Fruit fly (Drosophila melanogaster) whole organism, pupa: ENCODE measurements around the gene Tre1.

ENCODE experiments used
- CG10348 ChIP-seq: fragments of 200-800 bp; sonication (Bioruptor generic); IDR thresholded peaks from 2 replicates; pipeline ENCODE4 v1.3.6; 2022; ENCODE audit warnings: missing biosample characterization, missing genetic modification characterization
- CG12605 ChIP-seq: fragments of 200-800 bp; sonication (Bioruptor generic); IDR thresholded peaks from 2 replicates; pipeline ENCODE4 v1.3.6; 2022; ENCODE audit warnings: missing biosample characterization, missing genetic modification characterization
- CG13204 ChIP-seq: fragments of 200-800 bp; sonication (Bioruptor generic); optimal IDR thresholded peaks from 2 replicates; lab custom pipeline; 2018; ENCODE audit warnings: missing biosample characterization, mild to moderate bottlenecking, missing genetic modification characterization, moderate library complexity
- CG14655 ChIP-seq: fragments of 200-800 bp; sonication (Bioruptor generic); optimal IDR thresholded peaks from 3 replicates; lab custom pipeline; 2017; ENCODE audit warnings: mild to moderate bottlenecking, missing biosample characterization, missing genetic modification reagents, missing genetic modification characterization
- CG15710 ChIP-seq: fragments of 200-800 bp; sonication (Bioruptor generic); optimal IDR thresholded peaks from 2 replicates; lab custom pipeline; 2018; ENCODE audit warnings: missing biosample characterization, mild to moderate bottlenecking, missing genetic modification characterization, moderate library complexity
- CG17806 ChIP-seq: fragments of 200-800 bp; sonication (Bioruptor generic); optimal IDR thresholded peaks from 2 replicates; lab custom pipeline; 2018; ENCODE audit warnings: missing biosample characterization, mild to moderate bottlenecking, missing genetic modification characterization, moderate library complexity
- CG32121 ChIP-seq: fragments of 200-800 bp; sonication (Bioruptor generic); IDR thresholded peaks from 2 replicates; pipeline ENCODE4 v1.3.6; 2022; ENCODE audit warnings: missing biosample characterization, missing genetic modification characterization
- CG34367 ChIP-seq: fragments of 200-800 bp; sonication (Bioruptor generic); optimal IDR thresholded peaks from 2 replicates; lab custom pipeline; 2018; ENCODE audit warnings: missing biosample characterization, mild to moderate bottlenecking, missing genetic modification characterization
- CG4496 ChIP-seq: fragments of 200-800 bp; sonication (Bioruptor generic); IDR thresholded peaks from 3 replicates; pipeline ENCODE4 v1.3.6; 2022; ENCODE audit warnings: missing biosample characterization, missing genetic modification characterization
- CG8159 ChIP-seq: fragments of 200-800 bp; sonication (Bioruptor generic); optimal IDR thresholded peaks from 3 replicates; lab custom pipeline; 2018; ENCODE audit warnings: missing biosample characterization, mild to moderate bottlenecking, missing genetic modification characterization, moderate library complexity
- CG8301 ChIP-seq: fragments of 200-800 bp; sonication (Bioruptor generic); optimal IDR thresholded peaks from 2 replicates; lab custom pipeline; 2018; ENCODE audit warnings: missing biosample characterization, mild to moderate bottlenecking, missing genetic modification characterization
- CG9948 ChIP-seq: fragments of 200-800 bp; sonication (Bioruptor generic); optimal IDR thresholded peaks from 2 replicates; lab custom pipeline; 2018; ENCODE audit warnings: missing biosample characterization, mild to moderate bottlenecking, missing genetic modification characterization, moderate library complexity
- D1 ChIP-seq: fragments of 200-800 bp; sonication (Bioruptor generic); optimal IDR thresholded peaks from 2 replicates; lab custom pipeline; 2018; ENCODE audit warnings: missing biosample characterization, mild to moderate bottlenecking, missing genetic modification characterization, moderate library complexity
- EcR ChIP-seq: fragments of 200-800 bp; sonication (Bioruptor generic); optimal IDR thresholded peaks from 3 replicates; lab custom pipeline; 2019; ENCODE audit warnings: missing biosample characterization, missing genetic modification characterization, mild to moderate bottlenecking, moderate library complexity, missing genetic modification reagents
- Ets98B ChIP-seq: fragments of 200-800 bp; sonication (Bioruptor generic); IDR thresholded peaks from 2 replicates; pipeline ENCODE4 v1.3.6; 2022; ENCODE audit warnings: missing biosample characterization, missing genetic modification characterization
- Pif1A ChIP-seq: fragments of 200-800 bp; sonication (Bioruptor generic); optimal IDR thresholded peaks from 3 replicates; lab custom pipeline; 2016; ENCODE audit warnings: missing biosample characterization, missing genetic modification characterization
- Pif1B ChIP-seq: fragments of 200-800 bp; sonication (Bioruptor generic); optimal IDR thresholded peaks from 3 replicates; lab custom pipeline; 2016; ENCODE audit warnings: missing biosample characterization, missing genetic modification characterization
- Snoo ChIP-seq: fragments of 200-800 bp; sonication (Bioruptor generic); optimal IDR thresholded peaks from 3 replicates; lab custom pipeline; 2017; ENCODE audit warnings: missing biosample characterization, mild to moderate bottlenecking, missing genetic modification characterization, inconsistent platforms
- fd96Ca ChIP-seq: fragments of 200-800 bp; sonication (Bioruptor generic); IDR thresholded peaks from 3 replicates; pipeline ENCODE4 v1.3.6; 2022; ENCODE audit warnings: missing biosample characterization, missing genetic modification characterization
- gl ChIP-seq: fragments of 200-800 bp; sonication (Bioruptor generic); optimal IDR thresholded peaks from 2 replicates; lab custom pipeline; 2018; ENCODE audit warnings: missing biosample characterization, mild to moderate bottlenecking, missing genetic modification characterization
- rn ChIP-seq: fragments of 200-800 bp; sonication (Bioruptor generic); IDR thresholded peaks from 2 replicates; pipeline ENCODE4 v1.3.6; 2022; ENCODE audit warnings: missing biosample characterization, missing genetic modification characterization

The Tre1 gene

dm6 chrX:5695035-5695434 is 15.3 kb upstream of the Tre1 start, which contains the start of gene CG3149:
Gene CG3149, minus strand, starts transcription at chrX:5695205.
- no peak for TF ChIP-seq fd96Ca (GFP tag; lab: Robert Waterston, UW)
- TF ChIP-seq CG32121 (GFP tag; lab: Robert Waterston, UW), result no peak
- no peak for TF ChIP-seq Ets98B (GFP tag; lab: Robert Waterston, UW)

- TF ChIP-seq fd96Ca (GFP tag; lab: Robert Waterston, UW), result peak; percentile 40; the same call in 1 of the 3 replicates
- TF ChIP-seq CG4496 (GFP tag; lab: Robert Waterston, UW), result peak; percentile 11; the same call in 1 of the 3 replicates
- TF ChIP-seq CG15710, result no peak
- TF ChIP-seq CG8301 (tag; lab: Kevin White, UChicago), result peak; percentile 10
- TF ChIP-seq Pif1A (GFP tag; lab: Kevin White, UChicago), result no peak
- no peak for TF ChIP-seq CG13204 (GFP tag; lab: Kevin White, UChicago)
- no peak for TF ChIP-seq Ets98B (GFP tag; lab: Robert Waterston, UW)
Observed at dm6 chrX:5690651-5691379, 11.0 kb upstream of the Tre1 start.

dm6 chrX:5690216-5690523 is 10.4 kb upstream of the Tre1 start:
- TF ChIP-seq CG34367 (tag; lab: Kevin White, UChicago) (no peak), gl (tag; lab: Kevin White, UChicago) (no peak), CG10348 (GFP tag; lab: Robert Waterston, UW) (no peak), D1 (tag; lab: Kevin White, UChicago) (no peak), Ets98B (GFP tag; lab: Robert Waterston, UW) (no peak), Pif1B (no peak)

dm6 chrX:5689417-5690215 is 9.8 kb upstream of the Tre1 start, which contains the start of the genes PGAP1 and cv:
Gene PGAP1, minus strand, starts transcription at chrX:5689473.
Gene cv, plus strand, starts transcription at chrX:5690002.
- TF ChIP-seq fd96Ca (GFP tag; lab: Robert Waterston, UW) (no peak), CG14655 (GFP tag; lab: Kevin White, UChicago) (no peak), CG34367 (tag; lab: Kevin White, UChicago) (no peak), CG9948 (tag; lab: Kevin White, UChicago) (no peak), Pif1B (no peak), D1 (tag; lab: Kevin White, UChicago) (no peak), CG13204 (GFP tag; lab: Kevin White, UChicago) (no peak), CG12605 (no peak), CG32121 (GFP tag; lab: Robert Waterston, UW) (no peak), CG10348 (GFP tag; lab: Robert Waterston, UW) (no peak), gl (tag; lab: Kevin White, UChicago) (no peak), rn (GFP tag; lab: Robert Waterston, UW) (no peak), Snoo (tag; lab: Kevin White, UChicago) (no peak), EcR (GFP tag; lab: Kevin White, UChicago) (no peak), Pif1A (GFP tag; lab: Kevin White, UChicago) (no peak), CG8159 (tag; lab: Kevin White, UChicago) (peak; percentile 14), Ets98B (GFP tag; lab: Robert Waterston, UW) (no peak), CG4496 (GFP tag; lab: Robert Waterston, UW) (peak; percentile 15; the same call in 1 of the 3 replicates), CG8301 (tag; lab: Kevin White, UChicago) (no peak), CG15710 (no peak), CG17806 (peak; percentile 12)

- TF ChIP-seq Ets98B (GFP tag; lab: Robert Waterston, UW), result no peak
- no peak for TF ChIP-seq rn (GFP tag; lab: Robert Waterston, UW)
- TF ChIP-seq, all 21 proteins: peak for 0
Observed at dm6 chrX:5682940-5683339, 3.2 kb upstream of the Tre1 start, which contains the start of gene CG42449. Gene CG42449, plus strand, starts transcription at chrX:5683240.

dm6 chrX:5679079-5679932 is 471 bp downstream of the Tre1 start:
- peak; percentile 29; the same call in 1 of the 2 replicates for TF ChIP-seq Ets98B (GFP tag; lab: Robert Waterston, UW)
- no peak for TF ChIP-seq Pif1A (GFP tag; lab: Kevin White, UChicago)
- peak; percentile 50 for TF ChIP-seq CG15710
- TF ChIP-seq CG10348 (GFP tag; lab: Robert Waterston, UW), result no peak
- peak; percentile 72 for TF ChIP-seq CG8159 (tag; lab: Kevin White, UChicago)
- no peak for TF ChIP-seq D1 (tag; lab: Kevin White, UChicago)
- peak; percentile 38 for TF ChIP-seq CG8301 (tag; lab: Kevin White, UChicago)
- peak; percentile 33 for TF ChIP-seq Pif1B
- TF ChIP-seq CG12605, result no peak
- peak; percentile 64 for TF ChIP-seq CG9948 (tag; lab: Kevin White, UChicago)
- no peak for TF ChIP-seq fd96Ca (GFP tag; lab: Robert Waterston, UW)
- no peak for TF ChIP-seq gl (tag; lab: Kevin White, UChicago)
- peak; percentile 65 for TF ChIP-seq CG17806
- TF ChIP-seq EcR (GFP tag; lab: Kevin White, UChicago), result no peak
- peak; percentile 81 for TF ChIP-seq Snoo (tag; lab: Kevin White, UChicago)
- TF ChIP-seq rn (GFP tag; lab: Robert Waterston, UW), result 0 out of 2 replicates have a peak, but pooled peaks have one; percentile 4
- peak; percentile 12; the same call in 1 of the 2 replicates for TF ChIP-seq CG32121 (GFP tag; lab: Robert Waterston, UW)
- TF ChIP-seq CG14655 (GFP tag; lab: Kevin White, UChicago), result no peak
- 0 out of 3 replicates have a peak, but pooled peaks have one; percentile 50 for TF ChIP-seq CG4496 (GFP tag; lab: Robert Waterston, UW)
- peak; percentile 50 for TF ChIP-seq CG34367 (tag; lab: Kevin White, UChicago)
- TF ChIP-seq CG13204 (GFP tag; lab: Kevin White, UChicago), result peak; percentile 12
